Worm (Caenorhabditis elegans) whole organism, midembryonic: Measurements from ENCODE around the gene msp-31.

ENCODE experiments used
- T22C8.4 ChIP-seq: fragments of 200-800 bp; sonication (Bioruptor generic); IDR thresholded peaks from 2 replicates; pipeline ENCODE4 v1.3.6; 2022; ENCODE audit warnings: missing genetic modification characterization, missing compliant biosample characterization
- cog-1 ChIP-seq: sonication (generic microtip); optimal IDR thresholded peaks from 2 replicates; lab custom pipeline; 2016; ENCODE audit warnings: missing genetic modification characterization, missing compliant biosample characterization
- flt-1 ChIP-seq: fragments of 200-800 bp; sonication (Bioruptor generic); IDR thresholded peaks from 2 replicates; pipeline ENCODE4 v1.3.6; 2022; ENCODE audit warnings: missing genetic modification characterization, missing compliant biosample characterization
- med-1 ChIP-seq: sonication (generic microtip); optimal IDR thresholded peaks from 2 replicates; lab custom pipeline; 2017; ENCODE audit warnings: missing genetic modification characterization, mild to moderate bottlenecking, missing compliant biosample characterization, antibody characterized with exemption, missing genetic modification reagents; ENCODE audit not compliant: insufficient read depth
- tab-1 ChIP-seq: fragments of 200-800 bp; sonication (Bioruptor generic); IDR thresholded peaks from 2 replicates; pipeline ENCODE4 v1.3.6; 2022; ENCODE audit warnings: missing genetic modification characterization, missing compliant biosample characterization
- ztf-23 ChIP-seq: fragments of 200-800 bp; sonication (Bioruptor generic); IDR thresholded peaks from 2 replicates; pipeline ENCODE4 v1.3.6; 2022; ENCODE audit warnings: missing genetic modification reagents, missing genetic modification characterization, missing compliant biosample characterization
- ztf-29 ChIP-seq: fragments of 200-800 bp; sonication (Bioruptor generic); IDR thresholded peaks from 2 replicates; pipeline ENCODE4 v1.3.6; 2022; ENCODE audit warnings: missing genetic modification reagents, missing genetic modification characterization, missing compliant biosample characterization

DNA sequence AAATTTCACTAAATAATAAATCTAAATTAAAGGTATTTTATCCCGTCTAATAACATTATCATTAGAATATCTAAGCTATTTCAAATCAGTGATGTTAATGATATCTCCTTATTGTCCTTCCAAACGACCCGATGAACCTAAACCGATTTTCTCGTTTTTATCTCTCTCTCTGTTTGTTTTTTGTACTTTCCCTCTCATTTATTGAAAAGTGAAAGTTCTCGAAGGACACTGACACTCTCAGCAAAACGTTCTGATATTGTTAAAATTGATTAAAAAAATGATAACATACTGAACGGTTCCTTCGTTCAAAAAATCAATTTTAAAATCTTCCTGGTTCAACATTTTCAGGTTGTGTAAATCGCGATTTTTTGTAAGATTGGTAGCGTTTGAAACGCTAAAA, 40.3 kb downstream of the msp-31 start, which contains the start of gene F11G11.13:
- TF ChIP-seq med-1 (GFP tag; lab: Kevin White, UChicago) (no peak), flt-1 (no peak), cog-1 (tag; lab: Kevin White, UChicago) (no peak), T22C8.4 (GFP tag; lab: Robert Waterston, UW) (no peak), ztf-23 (GFP tag; lab: Robert Waterston, UW) (no peak), ztf-29 (GFP tag; lab: Robert Waterston, UW) (no peak), tab-1 (GFP tag; lab: Robert Waterston, UW) (no peak)
